Worm (Caenorhabditis elegans): ENCODE data around the gene acly-1.

acly-1 gene

ce11 chrX:1503698-1504501 lies 24.6 kb downstream of the acly-1 start (continued):
- TF ChIP-seq vab-7 (GFP tag; IDR thresholded peaks at IDR 0.05) (0 out of 2 replicates have a peak, but pooled peaks have one; percentile 3), spr-1 (tag; optimal IDR thresholded peaks at IDR 0.05) (no peak), tra-1 (GFP tag; IDR thresholded peaks at IDR 0.05) (no peak), nhr-25 (tag; optimal IDR thresholded peaks at IDR 0.05; ENCODE audit: borderline replicate concordance, insufficient read depth) (no peak), hlh-11 (tag; optimal IDR thresholded peaks at IDR 0.05) (peak; percentile 32), nhr-76 (tag; optimal IDR thresholded peaks at IDR 0.05) (no peak), dve-1 (tag; optimal IDR thresholded peaks at IDR 0.05; ENCODE audit: insufficient read depth) (peak; percentile 65), spr-3 (GFP tag; optimal IDR thresholded peaks at IDR 0.05) (no peak), ctbp-1 (GFP tag; IDR thresholded peaks at IDR 0.05) (no peak), daf-8 (GFP tag; IDR thresholded peaks at IDR 0.05) (no peak), R02D3.7 (tag; optimal IDR thresholded peaks at IDR 0.05) (no peak), hlh-30 (tag; optimal IDR thresholded peaks at IDR 0.05; ENCODE audit: insufficient read depth) (no peak), pha-4 (GFP tag; IDR thresholded peaks at IDR 0.05) (peak; percentile 49; the same call in 1 of the 2 replicates), pha-4 (tag; optimal IDR thresholded peaks at IDR 0.05) (peak; percentile 86), hmg-1.1 (GFP tag; IDR thresholded peaks at IDR 0.05) (0 out of 2 replicates have a peak, but pooled peaks have one; percentile 11), snpc-4 (tag; optimal IDR thresholded peaks at IDR 0.05) (no peak), php-3 (GFP tag; IDR thresholded peaks at IDR 0.05) (peak; percentile 78), nhr-48 (tag; optimal IDR thresholded peaks at IDR 0.05) (no peak), mep-1 (tag; optimal IDR thresholded peaks at IDR 0.05) (peak; percentile 77), hif-1 (tag; optimal IDR thresholded peaks at IDR 0.05) (peak in 1 of 2 experiments; percentile 65), aly-2 (tag; optimal IDR thresholded peaks at IDR 0.05) (no peak), nhr-77 (tag; optimal IDR thresholded peaks at IDR 0.05) (peak; percentile 97), madf-5 (GFP tag; IDR thresholded peaks at IDR 0.05) (0 out of 4 replicates have a peak, but pooled peaks of 1 of the 2 experiments have one; percentile 10), ama-1 (optimal IDR thresholded peaks at IDR 0.05) (peak; percentile 56)

ce11 chrX:1504529-1505080 lies 25.3 kb downstream of the acly-1 start:
- no peak for TF ChIP-seq dmd-9 (GFP tag; IDR thresholded peaks at IDR 0.05)
- no peak for TF ChIP-seq lir-3 (tag; optimal IDR thresholded peaks at IDR 0.05)
- peak; percentile 82 to 84 for TF ChIP-seq mdl-1 (tag; optimal IDR thresholded peaks at IDR 0.05)
- peak; percentile 19 for TF ChIP-seq spr-3 (GFP tag; optimal IDR thresholded peaks at IDR 0.05)
- peak; percentile 68 for TF ChIP-seq nhr-6 (tag; optimal IDR thresholded peaks at IDR 0.05)
- no peak for TF ChIP-seq F37D6.2 (tag; optimal IDR thresholded peaks at IDR 0.05)
- TF ChIP-seq madf-9 (GFP tag; conservative IDR thresholded peaks at IDR 0.05) = 0 out of 2 replicates have a peak, but pooled peaks have one; percentile 12
- TF ChIP-seq ZK337.2 (GFP tag; IDR thresholded peaks at IDR 0.05) = no peak
- peak; percentile 53 for TF ChIP-seq fos-1 (tag; optimal IDR thresholded peaks at IDR 0.05)
- TF ChIP-seq lin-1 (GFP tag; IDR thresholded peaks at IDR 0.05) = peak; percentile 57; the same call in 1 of the 2 replicates
- TF ChIP-seq mep-1 (tag; optimal IDR thresholded peaks at IDR 0.05) = peak; percentile 85
- no peak for TF ChIP-seq skn-1 (tag; optimal IDR thresholded peaks at IDR 0.05)
- TF ChIP-seq nhr-28 (tag; optimal IDR thresholded peaks at IDR 0.05) = peak; percentile 97
- peak; percentile 59; the same call in 1 of the 2 replicates for TF ChIP-seq set-16 (GFP tag; IDR thresholded peaks at IDR 0.05)
- peak; percentile 12 for TF ChIP-seq sdz-12 (GFP tag; optimal IDR thresholded peaks at IDR 0.05)
- TF ChIP-seq hif-1 (tag; optimal IDR thresholded peaks at IDR 0.05) = peak; percentile 86 to 98
- TF ChIP-seq unc-62 (GFP tag; optimal IDR thresholded peaks at IDR 0.05 in 1 of 2) = peak in 1 of 2 experiments; percentile 100
- TF ChIP-seq unc-62 (tag; optimal IDR thresholded peaks at IDR 0.05) = no peak
- peak; percentile 32 for TF ChIP-seq mes-2 (tag; optimal IDR thresholded peaks at IDR 0.05; ENCODE audit: poor library complexity, severe bottlenecking)
- peak; percentile 75 for TF ChIP-seq php-3 (GFP tag; IDR thresholded peaks at IDR 0.05)
- peak; percentile 18 for TF ChIP-seq dpl-1 (GFP tag; optimal IDR thresholded peaks at IDR 0.05)
- TF ChIP-seq Y5F2A.4 (GFP tag; optimal IDR thresholded peaks at IDR 0.05) = no peak
- TF ChIP-seq attf-4 (tag; optimal IDR thresholded peaks at IDR 0.05) = no peak
- TF ChIP-seq tra-1 (GFP tag; IDR thresholded peaks at IDR 0.05) = peak; percentile 81
- no peak for TF ChIP-seq F49E8.2 (tag; optimal IDR thresholded peaks at IDR 0.05; ENCODE audit: borderline replicate concordance)
- TF ChIP-seq unc-39 (tag; optimal IDR thresholded peaks at IDR 0.05) = no peak
- peak; percentile 98 for TF ChIP-seq mdt-29 (GFP tag; IDR thresholded peaks at IDR 0.05)
- 0 out of 2 replicates have a peak, but pooled peaks have one; percentile 56 for TF ChIP-seq T26A8.4 (GFP tag; IDR thresholded peaks at IDR 0.05)

Data from whole organism, L4 larva.